Fruit fly (Drosophila melanogaster) whole organism, prepupa: ENCODE measurements around the gene Cpr65Ay.

Experiments used
- Blimp-1 ChIP-seq: fragments of 200-800 bp; sonication (Bioruptor generic); optimal IDR thresholded peaks from 3 replicates; lab custom pipeline; 2017; ENCODE audit warnings: missing biosample characterization, missing genetic modification characterization, mild to moderate bottlenecking, moderate library complexity, missing genetic modification reagents
- CG10669 ChIP-seq: fragments of 200-800 bp; sonication (Bioruptor generic); optimal IDR thresholded peaks from 3 replicates; lab custom pipeline; 2018; ENCODE audit warnings: missing biosample characterization, mild to moderate bottlenecking, missing genetic modification characterization, moderate library complexity
- CG11294 ChIP-seq: fragments of 200-800 bp; sonication (Bioruptor generic); IDR thresholded peaks from 2 replicates; pipeline ENCODE4 v1.3.6; 2022; ENCODE audit warnings: missing biosample characterization, missing genetic modification characterization
- CG11762 ChIP-seq: fragments of 200-800 bp; sonication (Bioruptor generic); optimal IDR thresholded peaks from 3 replicates; lab custom pipeline; 2016; ENCODE audit warnings: missing biosample characterization, missing genetic modification characterization; ENCODE audit not compliant: insufficient read depth
- CG15336 ChIP-seq: fragments of 200-800 bp; sonication (Bioruptor generic); IDR thresholded peaks from 2 replicates; pipeline ENCODE4 v1.3.6; 2022; ENCODE audit warnings: missing biosample characterization, missing genetic modification characterization
- CG1621 ChIP-seq: fragments of 200-800 bp; sonication (Bioruptor generic); optimal IDR thresholded peaks from 3 replicates; lab custom pipeline; 2018; ENCODE audit warnings: missing biosample characterization, mild to moderate bottlenecking, missing genetic modification characterization
- CG16779 ChIP-seq: fragments of 200-800 bp; sonication (Bioruptor generic); optimal IDR thresholded peaks from 3 replicates; lab custom pipeline; 2017; ENCODE audit warnings: missing biosample characterization, mild to moderate bottlenecking, missing genetic modification characterization
- CG3032 ChIP-seq: fragments of 200-800 bp; optimal IDR thresholded peaks from 2 replicates; lab custom pipeline; 2019; ENCODE audit warnings: missing biosample characterization, mild to moderate bottlenecking, missing genetic modification characterization, moderate library complexity
- CG31627 ChIP-seq: fragments of 200-800 bp; sonication (Bioruptor generic); optimal IDR thresholded peaks from 3 replicates; lab custom pipeline; 2016; ENCODE audit warnings: missing biosample characterization, missing genetic modification characterization
- CG34406 ChIP-seq: fragments of 200-800 bp; sonication (Bioruptor generic); optimal IDR thresholded peaks from 3 replicates; lab custom pipeline; 2016; ENCODE audit warnings: missing biosample characterization, missing genetic modification characterization
- CG3919 ChIP-seq: fragments of 200-800 bp; sonication (Bioruptor generic); optimal IDR thresholded peaks from 3 replicates; lab custom pipeline; 2016; ENCODE audit warnings: missing biosample characterization, missing genetic modification characterization
- CG6163 ChIP-seq: fragments of 200-800 bp; sonication (Bioruptor generic); IDR thresholded peaks from 3 replicates; pipeline ENCODE4 v1.3.6; 2022; ENCODE audit warnings: missing biosample characterization, missing genetic modification characterization
- CG6276 ChIP-seq: fragments of 200-800 bp; sonication (Bioruptor generic); optimal IDR thresholded peaks from 2 replicates; lab custom pipeline; 2017; ENCODE audit warnings: missing biosample characterization, mild to moderate bottlenecking, missing genetic modification characterization
- CG6792 ChIP-seq: fragments of 200-800 bp; sonication (Bioruptor generic); optimal IDR thresholded peaks from 3 replicates; lab custom pipeline; 2016; ENCODE audit warnings: missing biosample characterization, missing genetic modification characterization
- CG6808 ChIP-seq: fragments of 200-800 bp; sonication (Bioruptor generic); optimal IDR thresholded peaks from 3 replicates; lab custom pipeline; 2017; ENCODE audit warnings: missing biosample characterization, missing genetic modification characterization, mild to moderate bottlenecking, moderate library complexity, missing genetic modification reagents
- CG6854 ChIP-seq: fragments of 200-800 bp; sonication (Bioruptor generic); optimal IDR thresholded peaks from 2 replicates; lab custom pipeline; 2017; ENCODE audit warnings: missing biosample characterization, mild to moderate bottlenecking, missing genetic modification characterization
- CG7368 ChIP-seq: fragments of 200-800 bp; sonication (Bioruptor generic); optimal IDR thresholded peaks from 3 replicates; lab custom pipeline; 2016; ENCODE audit warnings: missing biosample characterization, missing genetic modification characterization
- CG8119 ChIP-seq: fragments of 200-800 bp; sonication (Bioruptor generic); IDR thresholded peaks from 3 replicates; pipeline ENCODE4 v1.3.6; 2022; ENCODE audit warnings: missing biosample characterization, missing genetic modification characterization
- CG8319 ChIP-seq: fragments of 200-800 bp; sonication (Bioruptor generic); optimal IDR thresholded peaks from 3 replicates; lab custom pipeline; 2016; ENCODE audit warnings: missing biosample characterization, missing genetic modification characterization
- CG8632 ChIP-seq: fragments of 200-800 bp; sonication (Bioruptor generic); optimal IDR thresholded peaks from 3 replicates; lab custom pipeline; 2016; ENCODE audit warnings: missing biosample characterization, missing genetic modification characterization
- CG9139 ChIP-seq: fragments of 200-800 bp; sonication (Bioruptor generic); optimal IDR thresholded peaks from 3 replicates; lab custom pipeline; 2017; ENCODE audit warnings: missing biosample characterization, mild to moderate bottlenecking, missing genetic modification characterization
- Eip75B ChIP-seq: fragments of 200-800 bp; sonication (Bioruptor generic); optimal IDR thresholded peaks from 3 replicates; lab custom pipeline; 2016; ENCODE audit warnings: missing biosample characterization, missing genetic modification characterization
- Eip78C ChIP-seq: fragments of 200-800 bp; sonication (Bioruptor generic); peaks from one replicate; lab custom pipeline; 2016; ENCODE audit warnings: missing biosample characterization, missing genetic modification characterization
- Ets21C ChIP-seq: fragments of 200-800 bp; sonication (Bioruptor generic); optimal IDR thresholded peaks from 3 replicates; lab custom pipeline; 2016; ENCODE audit warnings: missing biosample characterization, missing genetic modification characterization
- Ets96B ChIP-seq: fragments of 200-800 bp; optimal IDR thresholded peaks from 2 replicates; lab custom pipeline; 2019; ENCODE audit warnings: missing biosample characterization, mild to moderate bottlenecking, missing genetic modification characterization, moderate library complexity
- Gug ChIP-seq: fragments of 200-800 bp; sonication (Bioruptor generic); IDR thresholded peaks from 2 replicates; pipeline ENCODE4 v1.3.6; 2022; ENCODE audit warnings: missing biosample characterization, missing genetic modification characterization
- Hr39 ChIP-seq: fragments of 200-800 bp; sonication (Bioruptor generic); optimal IDR thresholded peaks from 2 replicates; lab custom pipeline; 2016; ENCODE audit warnings: missing biosample characterization, missing genetic modification characterization
- Hr4 ChIP-seq: fragments of 200-800 bp; sonication (Bioruptor generic); optimal IDR thresholded peaks from 3 replicates; lab custom pipeline; 2016; ENCODE audit warnings: missing biosample characterization, missing genetic modification characterization
- Lpt ChIP-seq: fragments of 200-800 bp; sonication (Bioruptor generic); optimal IDR thresholded peaks from 3 replicates; lab custom pipeline; 2016; ENCODE audit warnings: missing biosample characterization, missing genetic modification characterization
- Met ChIP-seq: fragments of 200-800 bp; sonication (Bioruptor generic); optimal IDR thresholded peaks from 3 replicates; lab custom pipeline; 2016; ENCODE audit warnings: missing biosample characterization, missing genetic modification characterization
- OdsH ChIP-seq: fragments of 200-800 bp; sonication (Bioruptor generic); optimal IDR thresholded peaks from 3 replicates; lab custom pipeline; 2016; ENCODE audit warnings: missing biosample characterization, missing genetic modification characterization
- Sox102F ChIP-seq: fragments of 200-800 bp; sonication (Bioruptor generic); optimal IDR thresholded peaks from 2 replicates; lab custom pipeline; 2016; ENCODE audit warnings: missing biosample characterization, mild to moderate bottlenecking, missing genetic modification characterization
- Sox14 ChIP-seq: fragments of 200-800 bp; sonication (Bioruptor generic); optimal IDR thresholded peaks from 3 replicates; lab custom pipeline; 2016; ENCODE audit warnings: missing biosample characterization, missing genetic modification characterization
- Sox15 ChIP-seq: fragments of 200-800 bp; sonication (Bioruptor generic); optimal IDR thresholded peaks from 3 replicates; lab custom pipeline; 2016; ENCODE audit warnings: missing biosample characterization, missing genetic modification characterization
- acj6 ChIP-seq: fragments of 200-800 bp; sonication (Bioruptor generic); optimal IDR thresholded peaks from 3 replicates; lab custom pipeline; 2016; ENCODE audit warnings: missing biosample characterization, missing genetic modification characterization
- cyc ChIP-seq: fragments of 200-800 bp; sonication (Bioruptor generic); optimal IDR thresholded peaks from 3 replicates; lab custom pipeline; 2016; ENCODE audit warnings: missing biosample characterization, missing genetic modification characterization
- dac ChIP-seq: fragments of 200-800 bp; sonication (Bioruptor generic); optimal IDR thresholded peaks from 2 replicates; lab custom pipeline; 2017; ENCODE audit warnings: missing biosample characterization, mild to moderate bottlenecking, missing genetic modification characterization
- eg ChIP-seq: fragments of 200-800 bp; sonication (Bioruptor generic); IDR thresholded peaks from 3 replicates; pipeline ENCODE4 v1.3.6; 2022; ENCODE audit warnings: missing biosample characterization, missing genetic modification characterization
- esn ChIP-seq: fragments of 200-800 bp; sonication (Bioruptor generic); optimal IDR thresholded peaks from 2 replicates; lab custom pipeline; 2016; ENCODE audit warnings: missing biosample characterization, mild to moderate bottlenecking, missing genetic modification characterization, moderate library complexity
- fd59A ChIP-seq: fragments of 200-800 bp; sonication (Bioruptor generic); optimal IDR thresholded peaks from 2 replicates; lab custom pipeline; 2017; ENCODE audit warnings: missing biosample characterization, mild to moderate bottlenecking, missing genetic modification characterization, missing genetic modification reagents
- lz ChIP-seq: fragments of 200-800 bp; sonication (Bioruptor generic); optimal IDR thresholded peaks from 3 replicates; lab custom pipeline; 2016; ENCODE audit warnings: missing biosample characterization, missing genetic modification characterization
- net ChIP-seq: fragments of 200-800 bp; sonication (Bioruptor generic); optimal IDR thresholded peaks from 3 replicates; lab custom pipeline; 2016; ENCODE audit warnings: missing biosample characterization, missing genetic modification characterization
- salr ChIP-seq, 2 experiments: fragments of 200-800 bp; sonication (Bioruptor generic); optimal IDR thresholded peaks; 3 replicates each; lab custom pipeline; 2016 to 2018; ENCODE audit warnings: missing biosample characterization in 2 of 2, missing genetic modification characterization in 2 of 2, mild to moderate bottlenecking in 1 of 2
- ss ChIP-seq, 2 experiments: fragments of 200-800 bp; sonication (Bioruptor generic); optimal IDR thresholded peaks; 2 replicates in 1 of 2; 3 replicates in 1 of 2; lab custom pipeline; 2017 to 2018; ENCODE audit warnings: mild to moderate bottlenecking in 2 of 2, missing biosample characterization in 2 of 2, missing genetic modification characterization in 2 of 2, moderate library complexity in 1 of 2
- topi ChIP-seq: fragments of 200-800 bp; sonication (Bioruptor generic); optimal IDR thresholded peaks from 3 replicates; lab custom pipeline; 2016; ENCODE audit warnings: missing biosample characterization, missing genetic modification characterization

Gene Cpr65Ay

DNA sequence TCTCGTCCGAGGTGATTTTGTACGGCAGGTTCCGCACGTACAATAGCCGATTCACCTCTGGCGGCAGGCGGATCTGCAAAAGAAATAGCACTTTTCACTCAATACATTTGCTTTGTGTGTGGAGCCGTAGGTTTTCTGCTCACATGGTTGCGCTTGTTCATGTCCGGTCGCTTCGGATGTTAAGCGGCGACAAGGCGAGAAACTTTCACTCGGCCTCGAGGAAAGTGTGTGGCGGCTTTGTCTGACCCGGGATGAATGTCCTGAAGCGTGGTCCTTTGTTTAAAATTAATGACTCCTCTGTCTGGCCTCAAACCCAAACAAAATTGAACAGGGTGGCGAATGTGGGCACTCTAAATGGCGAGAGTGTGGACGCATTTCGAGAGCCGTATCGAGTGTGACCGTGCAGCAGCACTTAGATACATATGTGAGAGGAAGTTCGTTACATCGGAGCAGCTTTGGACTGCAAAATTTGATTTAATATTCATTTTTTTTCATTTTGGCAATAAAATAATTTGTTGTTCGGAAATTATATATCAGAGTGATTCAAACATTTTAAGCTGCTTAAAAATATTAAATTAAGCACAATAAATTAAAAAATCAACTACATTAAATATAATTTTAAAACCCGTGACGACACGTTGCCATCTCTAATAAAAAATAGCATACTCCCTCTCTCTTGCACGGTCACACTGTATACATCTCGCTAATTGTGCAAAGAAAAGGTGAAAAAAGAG, 34.6 kb upstream of the Cpr65Ay start, which contains the start of the genes Sf3b6 and Tnpo (continued):
- TF ChIP-seq CG8632 (peak; percentile 70), Lpt (peak; percentile 60), acj6 (GFP tag; lab: Kevin White, UChicago) (peak; percentile 83), fd59A (peak; percentile 52), CG8119 (GFP tag; lab: Robert Waterston, UW) (no peak; the same call in 1 of the 3 replicates), CG8319 (GFP tag; lab: Kevin White, UChicago) (peak; percentile 68), esn (GFP tag; lab: Kevin White, UChicago) (peak; percentile 88), Sox14 (GFP tag; lab: Kevin White, UChicago) (peak; percentile 79), CG15336 (peak; percentile 59), Hr4 (GFP tag; lab: Kevin White, UChicago) (no peak), Hr39 (GFP tag; lab: Kevin White, UChicago) (peak; percentile 86), dac (GFP tag; lab: Kevin White, UChicago) (peak; percentile 35), CG7368 (GFP tag; lab: Kevin White, UChicago) (peak; percentile 47)

DNA sequence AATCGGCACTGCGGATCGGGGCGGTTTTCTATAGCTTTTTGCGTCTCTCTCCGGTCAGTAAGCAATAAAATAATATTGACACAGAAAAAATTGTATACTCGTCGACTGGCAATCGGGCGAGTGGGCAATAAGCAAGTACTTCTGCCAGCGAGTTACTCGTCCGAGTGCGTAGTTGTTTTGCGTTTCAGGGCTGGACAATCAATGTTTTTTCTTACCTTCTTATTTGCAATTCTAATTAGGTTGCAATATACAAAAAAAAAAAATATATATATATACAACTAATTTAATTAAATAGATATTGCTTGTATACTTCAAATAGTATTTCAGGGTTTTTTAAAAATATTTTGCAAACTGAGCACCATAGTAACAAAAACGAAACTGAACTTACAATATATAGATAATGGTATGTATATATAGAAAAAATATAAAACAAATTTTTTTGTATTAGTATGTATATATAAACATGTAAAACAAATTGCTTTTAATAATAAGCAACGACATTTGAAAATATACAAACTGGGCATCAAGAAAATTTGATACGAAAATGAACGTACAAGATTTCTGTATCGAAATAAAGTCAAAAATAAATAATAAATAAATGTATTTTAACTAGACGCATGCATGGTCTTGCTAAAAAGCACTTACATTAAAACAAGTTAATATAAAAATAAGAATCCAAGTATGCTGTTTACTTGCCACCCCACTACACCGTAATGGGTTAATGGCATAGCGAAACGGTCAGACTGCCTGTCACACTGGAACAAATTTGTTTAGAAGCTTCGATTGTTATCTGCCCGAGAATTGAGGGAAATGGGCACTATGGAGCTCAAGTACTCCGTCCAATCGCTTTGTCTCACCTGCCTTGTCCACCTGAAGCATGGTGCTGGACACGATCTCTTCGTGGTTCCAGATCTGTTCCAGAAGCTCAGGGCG, 30.8 kb upstream of the Cpr65Ay start, which contains the start of the genes D19A and CG7386:
Gene D19A (minus strand): TSS at position 129 of the 933 bp plus-strand sequence.
Gene CG7386 (plus strand): TSS at position 751 of the 933 bp plus-strand sequence.
- TF ChIP-seq ss (GFP tag; optimal IDR thresholded peaks at IDR 0.05; lab: Kevin White, UChicago) (peak; percentile 17 to 35), CG6854 (GFP tag; lab: Kevin White, UChicago) (no peak), Ets96B (tag; lab: Kevin White, UChicago) (peak; percentile 11), CG10669 (no peak), Ets21C (GFP tag; lab: Kevin White, UChicago) (peak; percentile 46), eg (peak; percentile 53; the same call in 2 of the 3 replicates), CG31627 (GFP tag; lab: Kevin White, UChicago) (peak; percentile 69), Hr39 (GFP tag; lab: Kevin White, UChicago) (peak; percentile 71), Sox15 (peak; percentile 20), Eip78C (GFP tag; lab: Kevin White, UChicago) (peak; percentile 61), CG8319 (GFP tag; lab: Kevin White, UChicago) (no peak), CG1621 (tag; lab: Kevin White, UChicago) (peak; percentile 21), CG6808 (GFP tag; lab: Kevin White, UChicago) (no peak), CG16779 (no peak), net (GFP tag; lab: Kevin White, UChicago) (no peak), Blimp-1 (GFP tag; lab: Kevin White, UChicago) (no peak), topi (peak; percentile 50), CG34406 (GFP tag; lab: Kevin White, UChicago) (peak; percentile 38), OdsH (peak; percentile 37), salr (GFP tag; optimal IDR thresholded peaks at IDR 0.05; lab: Kevin White, UChicago) (peak in 1 of 2 experiments; percentile 40), CG8632 (peak; percentile 32), lz (peak; percentile 56), CG8119 (GFP tag; lab: Robert Waterston, UW) (peak; percentile 25; the same call in 1 of the 3 replicates), esn (GFP tag; lab: Kevin White, UChicago) (peak; percentile 67), CG6163 (GFP tag; lab: Robert Waterston, UW) (peak; percentile 66), cyc (peak; percentile 46), CG11762 (GFP tag; lab: Kevin White, UChicago) (peak; percentile 25), CG3032 (tag; lab: Kevin White, UChicago) (peak; percentile 42), CG9139 (no peak), Gug (GFP tag; lab: Robert Waterston, UW) (peak; percentile 42), dac (GFP tag; lab: Kevin White, UChicago) (no peak), CG11294 (GFP tag; lab: Robert Waterston, UW) (no peak), Hr4 (GFP tag; lab: Kevin White, UChicago) (peak; percentile 49), CG3919 (GFP tag; lab: Kevin White, UChicago) (peak; percentile 48), Met (GFP tag; lab: Kevin White, UChicago) (peak; percentile 59), Sox102F (GFP tag; lab: Kevin White, UChicago) (no peak), Lpt (peak; percentile 10), Eip75B (GFP tag; lab: Kevin White, UChicago) (no peak), CG6276 (GFP tag; lab: Kevin White, UChicago) (no peak), CG6792 (GFP tag; lab: Kevin White, UChicago) (peak; percentile 34)
